Worm (Caenorhabditis elegans) whole organism, L3 larva: ENCODE results near the gene ccch-2.

Experiments used
- R02D3.7 ChIP-seq: fragments of 150-350 bp; optimal IDR thresholded peaks from 2 replicates; lab custom pipeline; 2014; ENCODE audit warnings: missing biosample characterization, missing genetic modification characterization
- ama-1 ChIP-seq: fragments of 150-350 bp; optimal IDR thresholded peaks from 2 replicates; lab custom pipeline; 2018
- pha-4 ChIP-seq: fragments of 150-350 bp; optimal IDR thresholded peaks from 2 replicates; lab custom pipeline; 2014; ENCODE audit warnings: missing biosample characterization, missing genetic modification reagents, missing genetic modification characterization
- skn-1 ChIP-seq: fragments of 150-350 bp; optimal IDR thresholded peaks from 2 replicates; lab custom pipeline; 2014; ENCODE audit warnings: missing biosample characterization, missing genetic modification characterization

DNA sequence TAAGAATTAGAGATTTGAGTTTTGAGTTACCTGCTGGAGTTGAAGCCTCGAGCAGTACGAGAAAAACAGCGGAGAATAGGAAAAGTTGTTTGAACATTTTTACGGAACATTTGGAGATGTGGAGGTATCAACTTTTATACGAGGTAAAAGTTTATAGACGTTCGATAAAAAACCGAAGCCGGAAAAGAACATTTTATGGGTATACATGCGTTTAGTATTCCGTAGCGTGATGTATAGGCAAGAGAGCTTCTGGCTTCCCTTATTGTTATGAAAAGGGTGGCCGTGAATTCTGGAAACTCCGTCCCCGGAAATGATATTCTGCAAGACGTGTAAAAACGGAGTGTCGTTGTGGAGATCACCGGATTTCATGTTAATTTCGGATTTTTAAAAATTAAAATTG, 42.4 kb downstream of the ccch-2 start, which contains the start of gene K03D3.5:
- no peak for TF ChIP-seq ama-1 (lab: Kevin White, UChicago)
- no peak for TF ChIP-seq pha-4
- no peak for TF ChIP-seq skn-1 (tag; lab: Kevin White, UChicago)
- no peak for TF ChIP-seq R02D3.7
